Fruit fly (Drosophila melanogaster): ENCODE measurements around the gene DIP-alpha.

dm6 chrX:3557512-3557911 lies 13.9 kb downstream of the DIP-alpha start, which contains the start of gene ppk8:
- TF ChIP-seq CG8478 (optimal IDR thresholded peaks at IDR 0.05) (no peak), EcR (GFP tag; optimal IDR thresholded peaks at IDR 0.05) (no peak)
